Worm (Caenorhabditis elegans): ENCODE data around the gene snet-1.

snet-1 gene

ce11 chrX:3678507-3679175 lies 9.9 kb upstream of the snet-1 start, which contains the start of gene tag-52 (continued):
- TF ChIP-seq elt-1 (tag; optimal IDR thresholded peaks at IDR 0.05) = peak; percentile 50
- TF ChIP-seq jun-1 (tag; optimal IDR thresholded peaks at IDR 0.05) = peak; percentile 50
- TF ChIP-seq aly-2 (tag; optimal IDR thresholded peaks at IDR 0.05) = no peak
- no peak for TF ChIP-seq nhr-11 (tag; optimal IDR thresholded peaks at IDR 0.05)
- TF ChIP-seq zag-1 (tag; optimal IDR thresholded peaks at IDR 0.05) = no peak
- TF ChIP-seq nhr-25 (tag; optimal IDR thresholded peaks at IDR 0.05) = peak; percentile 8
- TF ChIP-seq nhr-237 (tag; optimal IDR thresholded peaks at IDR 0.05) = no peak
- no peak for TF ChIP-seq fkh-10 (GFP tag; optimal IDR thresholded peaks at IDR 0.05)
- peak; percentile 47 for TF ChIP-seq lsy-12 (tag; optimal IDR thresholded peaks at IDR 0.05)
- no peak for TF ChIP-seq ztf-11 (tag; optimal IDR thresholded peaks at IDR 0.05)

ce11 chrX:3673584-3674108 lies 4.9 kb upstream of the snet-1 start, which contains the start of gene ceh-63:
Gene ceh-63 (minus strand): TSS chrX:3674058.
- TF ChIP-seq nhr-28 (tag; optimal IDR thresholded peaks at IDR 0.05) (no peak), nhr-43 (tag; optimal IDR thresholded peaks at IDR 0.05; ENCODE audit: poor library complexity, severe bottlenecking) (no peak), nhr-25 (tag; optimal IDR thresholded peaks at IDR 0.05) (no peak), nhr-237 (tag; optimal IDR thresholded peaks at IDR 0.05) (no peak), ZK546.5 (tag; optimal IDR thresholded peaks at IDR 0.05) (no peak), ceh-28 (tag; optimal IDR thresholded peaks at IDR 0.05) (no peak), ceh-9 (tag; optimal IDR thresholded peaks at IDR 0.05) (no peak), unc-62 (GFP tag; optimal IDR thresholded peaks at IDR 0.05) (no peak), zag-1 (tag; optimal IDR thresholded peaks at IDR 0.05) (no peak), egl-5 (tag; optimal IDR thresholded peaks at IDR 0.05) (no peak), nhr-23 (tag; optimal IDR thresholded peaks at IDR 0.05) (no peak), R02D3.7 (tag; optimal IDR thresholded peaks at IDR 0.05) (no peak), nhr-11 (tag; optimal IDR thresholded peaks at IDR 0.05) (no peak), nhr-76 (tag; optimal IDR thresholded peaks at IDR 0.05) (no peak)

- no peak for TF ChIP-seq lin-39 (tag; optimal IDR thresholded peaks at IDR 0.05)
- peak; percentile 33 for TF ChIP-seq elt-2 (tag; optimal IDR thresholded peaks at IDR 0.05)
Observed at ce11 chrX:3671998-3672397, 3.3 kb upstream of the snet-1 start, which contains the start of gene C02F12.5. Gene C02F12.5 (minus strand): TSS chrX:3672098.

- TF ChIP-seq sea-2 (GFP tag; optimal IDR thresholded peaks at IDR 0.05) (no peak), hmg-11 (tag; optimal IDR thresholded peaks at IDR 0.05) (no peak), elt-1 (tag; optimal IDR thresholded peaks at IDR 0.05) (no peak), lin-39 (tag; optimal IDR thresholded peaks at IDR 0.05) (no peak), R02D3.7 (tag; optimal IDR thresholded peaks at IDR 0.05) (no peak), nhr-67 (tag; optimal IDR thresholded peaks at IDR 0.05) (no peak), egl-5 (tag; optimal IDR thresholded peaks at IDR 0.05) (no peak), nhr-25 (tag; optimal IDR thresholded peaks at IDR 0.05) (no peak), snpc-4 (tag; optimal IDR thresholded peaks at IDR 0.05) (no peak), skn-1 (tag; optimal IDR thresholded peaks at IDR 0.05) (no peak), fkh-2 (tag; optimal IDR thresholded peaks at IDR 0.05) (no peak), elt-2 (tag; optimal IDR thresholded peaks at IDR 0.05) (no peak)
Observed at ce11 chrX:3659192-3659591, 9.6 kb downstream of the snet-1 start, which contains the start of gene R11G1.1. Gene R11G1.1 (plus strand): TSS chrX:3659492.

- TF ChIP-seq nhr-12 (tag; optimal IDR thresholded peaks at IDR 0.05) (no peak), nhr-77 (tag; optimal IDR thresholded peaks at IDR 0.05) (no peak), nhr-43 (tag; optimal IDR thresholded peaks at IDR 0.05; ENCODE audit: poor library complexity, severe bottlenecking) (no peak), nhr-76 (tag; optimal IDR thresholded peaks at IDR 0.05) (no peak), tbx-2 (tag; optimal IDR thresholded peaks at IDR 0.05) (no peak), fkh-2 (tag; optimal IDR thresholded peaks at IDR 0.05) (no peak), zag-1 (tag; optimal IDR thresholded peaks at IDR 0.05) (no peak), unc-39 (tag; optimal IDR thresholded peaks at IDR 0.05) (no peak), aly-2 (tag; optimal IDR thresholded peaks at IDR 0.05) (no peak), daf-12 (tag; optimal IDR thresholded peaks at IDR 0.05) (no peak), ceh-28 (tag; optimal IDR thresholded peaks at IDR 0.05) (no peak), pha-4 (tag; optimal IDR thresholded peaks at IDR 0.05) (no peak), nhr-23 (tag; optimal IDR thresholded peaks at IDR 0.05) (no peak), mml-1 (tag; optimal IDR thresholded peaks at IDR 0.05) (no peak), unc-62 (GFP tag; optimal IDR thresholded peaks at IDR 0.05) (no peak), lin-39 (tag; optimal IDR thresholded peaks at IDR 0.05) (no peak), snpc-4 (tag; optimal IDR thresholded peaks at IDR 0.05) (no peak)
Observed at ce11 chrX:3655972-3656371, 12.8 kb downstream of the snet-1 start, which contains the start of gene R11G1.7. Gene R11G1.7 (plus strand): TSS chrX:3656272.
